Worm (Caenorhabditis elegans): ENCODE measurements around the gene sru-27.

sru-27 gene

ce11 chrV:1466949-1467348 is 32.3 kb upstream of the sru-27 start (continued):
- TF ChIP-seq mef-2 (tag; optimal IDR thresholded peaks at IDR 0.05) (no peak), nhr-11 (tag; optimal IDR thresholded peaks at IDR 0.05) (no peak), dpl-1 (GFP tag; optimal IDR thresholded peaks at IDR 0.05) (peak in 1 of 3 experiments; percentile 30), fkh-8 (tag; optimal IDR thresholded peaks at IDR 0.05) (peak; percentile 55), lir-3 (tag; optimal IDR thresholded peaks at IDR 0.05; ENCODE audit: poor library complexity) (no peak), efl-3 (GFP tag; optimal IDR thresholded peaks at IDR 0.05) (no peak), ceh-88 (GFP tag; IDR thresholded peaks at IDR 0.05) (no peak), C16A3.4 (tag; optimal IDR thresholded peaks at IDR 0.05) (peak; percentile 10), C34B4.2 (tag; optimal IDR thresholded peaks at IDR 0.05) (no peak), mep-1 (tag; optimal IDR thresholded peaks at IDR 0.05) (no peak), efl-1 (optimal IDR thresholded peaks at IDR 0.05) (peak; percentile 8 to 17), efl-1 (GFP tag; optimal IDR thresholded peaks at IDR 0.05 in 1 of 2) (peak in 1 of 2 experiments; percentile 71), pag-3 (tag; optimal IDR thresholded peaks at IDR 0.05; ENCODE audit: borderline replicate concordance, insufficient read depth) (no peak), swsn-7 (tag; optimal IDR thresholded peaks at IDR 0.05) (no peak), ceh-82 (tag; optimal IDR thresholded peaks at IDR 0.05) (peak in 2 of 3 experiments; percentile 6 to 15), lin-14 (GFP tag; optimal IDR thresholded peaks at IDR 0.05) (no peak), Y116A8C.19 (tag; optimal IDR thresholded peaks at IDR 0.05; ENCODE audit: borderline replicate concordance) (no peak), unc-98 (GFP tag; IDR thresholded peaks at IDR 0.05) (no peak), jun-1 (tag; optimal IDR thresholded peaks at IDR 0.05) (no peak)

DNA sequence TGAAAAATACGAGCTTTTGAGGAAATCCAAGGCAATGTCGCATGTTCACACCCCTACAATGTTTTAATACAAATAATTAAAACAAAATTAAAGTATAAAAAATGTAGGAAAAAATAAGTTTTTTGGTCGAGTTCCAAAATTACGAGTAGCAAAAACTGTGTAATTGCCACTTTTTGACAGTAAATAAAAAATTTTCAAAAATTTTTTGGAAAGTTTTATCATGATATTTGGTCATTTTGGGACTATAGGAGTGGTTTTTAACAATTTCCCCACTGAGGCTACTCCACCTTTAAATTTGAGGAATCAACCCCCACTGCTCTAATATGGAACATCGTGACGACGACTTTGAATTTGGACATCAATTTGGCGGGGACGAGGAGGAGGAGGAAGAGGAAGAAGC is 31.8 kb upstream of the sru-27 start, which contains the start of gene gid-8:
Gene gid-8 (plus strand): TSS at position 301 of the 400 bp plus-strand sequence.
- TF ChIP-seq swsn-7 (tag; optimal IDR thresholded peaks at IDR 0.05) (no peak), nhr-47 (tag; optimal IDR thresholded peaks at IDR 0.05) (no peak)

- TF ChIP-seq hlh-17 (GFP tag; optimal IDR thresholded peaks at IDR 0.05; ENCODE audit: borderline replicate concordance) (no peak), Y116A8C.19 (tag; optimal IDR thresholded peaks at IDR 0.05; ENCODE audit: borderline replicate concordance) (no peak), C34B4.2 (tag; optimal IDR thresholded peaks at IDR 0.05) (no peak), swsn-7 (tag; optimal IDR thresholded peaks at IDR 0.05) (no peak), nhr-71 (tag; optimal IDR thresholded peaks at IDR 0.05) (no peak), dsc-1 (tag; optimal IDR thresholded peaks at IDR 0.05) (no peak)
These were observed 30.3 kb upstream of the sru-27 start for ce11 chrV:1468905-1469304.

DNA sequence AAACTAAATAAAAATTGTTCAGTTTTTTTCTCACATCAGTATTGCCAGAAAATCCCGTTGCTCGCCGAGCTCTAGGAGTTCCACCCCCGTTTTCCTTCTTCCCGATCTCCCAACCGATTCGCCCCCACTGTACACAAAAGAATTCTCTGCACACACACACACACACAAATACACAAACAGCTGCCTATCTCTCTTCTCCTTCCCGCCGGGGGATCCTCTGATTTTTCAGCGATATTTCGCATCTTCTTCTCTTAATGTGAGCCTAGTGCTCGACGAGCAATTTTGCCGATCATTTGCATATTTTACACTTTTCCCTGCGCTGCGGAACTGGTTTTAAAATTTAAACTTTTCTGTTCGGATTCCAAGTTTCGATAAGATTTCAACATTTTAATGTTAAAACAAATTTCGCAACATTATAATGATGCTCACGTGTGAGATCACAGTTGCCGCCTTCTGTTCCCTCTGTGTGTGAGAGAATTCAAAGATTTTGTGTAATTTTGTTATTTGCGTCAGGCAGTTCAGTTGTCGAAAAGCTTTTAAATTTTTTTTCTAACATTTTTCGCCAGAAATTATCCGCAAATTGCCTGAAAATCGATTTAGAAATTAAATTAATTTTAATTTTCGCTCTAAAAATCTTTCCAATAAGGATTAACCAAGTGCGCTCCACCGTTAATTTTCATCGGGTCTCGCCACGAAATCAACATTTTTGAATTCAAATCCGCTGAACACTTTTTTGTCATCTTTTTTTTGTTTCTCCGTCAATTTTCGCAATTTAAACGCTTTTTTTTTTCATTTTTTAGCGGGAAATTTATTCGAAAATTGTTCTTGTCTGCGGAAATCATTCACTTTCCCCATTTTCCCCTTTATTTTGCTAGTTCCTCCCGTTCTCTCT is 27.9 kb upstream of the sru-27 start:
- TF ChIP-seq lir-3 (tag; optimal IDR thresholded peaks at IDR 0.05; ENCODE audit: poor library complexity) (no peak), vab-15 (tag; optimal IDR thresholded peaks at IDR 0.05) (no peak), ztf-11 (tag; optimal IDR thresholded peaks at IDR 0.05) (peak in 1 of 2 experiments; percentile 20), ztf-4 (tag; optimal IDR thresholded peaks at IDR 0.05) (no peak), ces-1 (GFP tag; optimal IDR thresholded peaks at IDR 0.05) (no peak), elt-3 (tag; optimal IDR thresholded peaks at IDR 0.05) (peak in 2 of 6 experiments; percentile 41 to 53), unc-86 (tag; optimal IDR thresholded peaks at IDR 0.05) (peak; percentile 57), pax-3 (tag; optimal IDR thresholded peaks at IDR 0.05) (no peak), unc-130 (tag; optimal IDR thresholded peaks at IDR 0.05) (peak; percentile 43), ets-5 (GFP tag; IDR thresholded peaks at IDR 0.05) (no peak), unc-62 (GFP tag; optimal IDR thresholded peaks at IDR 0.05) (no peak), dpl-1 (GFP tag; optimal IDR thresholded peaks at IDR 0.05) (peak; percentile 89 to 94 (median 91)), fkh-4 (tag; optimal IDR thresholded peaks at IDR 0.05; ENCODE audit: borderline replicate concordance) (no peak), snpc-4 (tag; optimal IDR thresholded peaks at IDR 0.05) (no peak), sptf-1 (tag; optimal IDR thresholded peaks at IDR 0.05) (no peak), jun-1 (tag; optimal IDR thresholded peaks at IDR 0.05) (peak; percentile 46), irx-1 (tag; optimal IDR thresholded peaks at IDR 0.05) (peak; percentile 30), aly-2 (tag; optimal IDR thresholded peaks at IDR 0.05) (peak; percentile 50), skn-1 (tag; optimal IDR thresholded peaks at IDR 0.05) (peak; percentile 85), ama-1 (optimal IDR thresholded peaks at IDR 0.05) (no peak), nhr-90 (tag; optimal IDR thresholded peaks at IDR 0.05; ENCODE audit: poor library complexity) (peak; percentile 42), nhr-76 (tag; optimal IDR thresholded peaks at IDR 0.05) (no peak), fos-1 (tag; optimal IDR thresholded peaks at IDR 0.05) (no peak), nhr-28 (tag; optimal IDR thresholded peaks at IDR 0.05) (no peak), nhr-47 (tag; optimal IDR thresholded peaks at IDR 0.05) (peak; percentile 83), lin-35 (GFP tag; optimal IDR thresholded peaks at IDR 0.05) (peak; percentile 94 to 95)

All from whole organism, L1 larva.